Fruit fly (Drosophila melanogaster): Measurements from ENCODE around the gene Dbp80.

Dbp80 gene

DNA sequence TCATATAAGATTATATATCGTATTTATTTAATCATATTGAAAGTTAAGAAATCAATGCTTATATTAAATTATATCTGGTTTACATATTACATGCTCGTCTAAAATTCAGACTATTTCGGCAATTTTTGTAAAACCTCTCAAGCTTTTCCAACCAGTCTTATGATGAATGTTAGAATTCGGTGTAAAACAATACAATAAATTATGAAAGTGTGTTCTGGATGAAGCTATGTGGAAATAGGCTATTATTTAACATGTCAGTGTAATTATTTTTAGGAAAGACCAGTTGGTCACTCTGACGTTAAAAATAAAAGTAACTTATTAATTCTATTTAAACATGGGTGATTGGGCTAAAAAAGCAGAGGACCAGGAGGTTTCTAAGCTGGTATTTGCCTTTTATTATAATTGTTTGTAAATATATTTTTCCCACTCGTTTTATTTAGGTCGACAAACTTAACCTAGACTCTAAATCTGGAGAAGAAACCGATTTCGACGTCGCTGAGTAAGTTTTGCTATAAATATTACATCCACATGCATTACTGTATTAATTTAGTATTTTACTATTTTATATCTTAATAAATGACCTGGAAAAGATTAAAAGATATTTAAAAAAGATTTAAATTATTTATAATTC is at the start of gene Dbp80:
TSS of gene Dbp80 (plus strand) at position 276 of the 631 bp plus-strand sequence.
- TF ChIP-seq CG7101 (tag; optimal IDR thresholded peaks at IDR 0.05) (no peak), CG5204 (GFP tag; optimal IDR thresholded peaks at IDR 0.05) (peak; percentile 32)

DNA sequence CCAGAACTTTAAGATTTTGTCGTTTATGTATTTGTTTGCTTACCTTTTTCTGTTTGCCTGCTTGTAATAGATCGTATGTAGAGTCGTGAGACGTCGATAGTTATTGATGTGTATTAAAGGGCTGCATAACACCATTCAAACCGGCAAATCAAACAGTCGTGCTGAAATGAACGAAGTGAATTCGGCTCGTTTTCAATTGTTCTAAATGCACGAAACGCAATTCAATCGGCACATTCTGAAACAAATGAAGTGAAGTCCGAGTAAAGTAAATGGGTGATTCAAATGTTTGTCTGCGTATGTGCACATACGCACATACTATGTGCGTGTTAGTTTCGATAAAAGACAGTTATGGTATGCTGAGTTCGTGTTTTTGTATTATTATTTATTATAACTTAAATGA is 17.1 kb upstream of the Dbp80 start:
- TF ChIP-seq CG12768 (GFP tag; optimal IDR thresholded peaks at IDR 0.05) (no peak), Hr96 (GFP tag; optimal IDR thresholded peaks at IDR 0.05) (no peak), toe (GFP tag; optimal IDR thresholded peaks at IDR 0.05) (no peak), Crg-1 (GFP tag; optimal IDR thresholded peaks at IDR 0.05) (no peak), cnc (optimal IDR thresholded peaks at IDR 0.05) (no peak), Mnt (GFP tag; optimal IDR thresholded peaks at IDR 0.05) (no peak), CG33017 (tag; optimal IDR thresholded peaks at IDR 0.05) (no peak), cic (GFP tag; optimal IDR thresholded peaks at IDR 0.05) (no peak), pad (GFP tag; optimal IDR thresholded peaks at IDR 0.05) (no peak), CG1620 (GFP tag; optimal IDR thresholded peaks at IDR 0.05) (no peak)

DNA sequence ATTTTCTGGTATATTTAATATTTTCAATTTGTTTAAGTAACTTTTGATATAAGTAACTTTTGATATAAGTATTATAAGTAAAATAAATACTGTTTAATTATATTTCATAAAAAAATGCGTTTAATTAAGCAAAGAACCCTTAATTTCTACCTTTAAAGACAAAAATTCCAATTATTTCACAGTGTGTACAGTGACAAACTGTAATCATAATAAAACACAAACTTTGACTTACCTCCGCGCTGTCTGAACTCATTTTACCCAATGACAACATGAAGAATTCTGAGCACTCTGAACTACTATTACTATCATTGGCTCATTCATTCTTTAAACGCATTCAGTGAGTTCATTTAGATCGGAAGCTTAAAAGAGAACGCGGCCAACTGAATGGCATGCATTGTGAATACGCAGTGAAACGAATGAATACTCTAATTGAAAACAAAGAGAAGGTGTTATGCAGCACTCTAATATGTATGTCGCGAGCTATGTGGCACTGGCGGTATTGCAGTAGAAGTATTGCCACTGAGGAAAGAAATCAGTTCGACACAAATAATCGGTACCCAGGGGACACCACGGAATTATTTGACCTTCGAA is 14.7 kb upstream of the Dbp80 start:
- TF ChIP-seq ovo (GFP tag; optimal IDR thresholded peaks at IDR 0.05) (no peak), Hr96 (GFP tag; optimal IDR thresholded peaks at IDR 0.05) (no peak), kay (GFP tag; ENCODE audit: borderline replicate concordance) (no peak), cnc (optimal IDR thresholded peaks at IDR 0.05) (no peak), Clk (GFP tag; optimal IDR thresholded peaks at IDR 0.05) (no peak), Mnt (GFP tag; optimal IDR thresholded peaks at IDR 0.05) (no peak), pad (GFP tag; optimal IDR thresholded peaks at IDR 0.05) (no peak), CG11617 (GFP tag; optimal IDR thresholded peaks at IDR 0.05) (no peak), CG5204 (GFP tag; optimal IDR thresholded peaks at IDR 0.05) (no peak)

DNA sequence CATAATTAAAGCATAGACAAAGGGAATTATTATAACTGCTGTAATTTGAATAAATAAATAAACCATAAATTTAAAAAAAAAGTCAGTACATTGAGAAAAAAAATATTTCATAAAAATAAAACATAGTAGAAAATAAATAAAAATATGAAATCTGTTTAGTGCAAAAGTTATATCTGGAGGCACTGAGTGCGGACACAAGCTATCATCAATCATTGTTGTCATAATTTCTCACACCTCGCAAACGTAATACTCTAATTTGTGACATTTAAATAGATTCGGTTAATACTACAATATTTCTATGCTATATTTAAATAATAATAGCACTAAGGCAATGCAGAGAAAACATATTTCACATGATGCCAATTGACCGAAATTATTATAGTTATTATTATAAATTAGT is 13.5 kb upstream of the Dbp80 start:
- no peak for TF ChIP-seq cic (GFP tag; optimal IDR thresholded peaks at IDR 0.05)
- no peak for TF ChIP-seq tj (GFP tag; optimal IDR thresholded peaks at IDR 0.05)
- TF ChIP-seq CG33017 (tag; optimal IDR thresholded peaks at IDR 0.05), result no peak
- TF ChIP-seq CG14711 (tag; optimal IDR thresholded peaks at IDR 0.05), result no peak
- TF ChIP-seq CG12768 (GFP tag; optimal IDR thresholded peaks at IDR 0.05), result no peak
- TF ChIP-seq Clk (GFP tag; optimal IDR thresholded peaks at IDR 0.05), result no peak
- TF ChIP-seq Crg-1 (GFP tag; optimal IDR thresholded peaks at IDR 0.05), result no peak
- TF ChIP-seq Mnt (GFP tag; optimal IDR thresholded peaks at IDR 0.05), result no peak
- no peak for TF ChIP-seq pad (GFP tag; optimal IDR thresholded peaks at IDR 0.05)
- TF ChIP-seq bab1 (GFP tag; optimal IDR thresholded peaks at IDR 0.05), result no peak
- no peak for TF ChIP-seq kay (GFP tag; ENCODE audit: borderline replicate concordance)
- TF ChIP-seq ovo (GFP tag; optimal IDR thresholded peaks at IDR 0.05), result no peak
- no peak for TF ChIP-seq Hr96 (GFP tag; optimal IDR thresholded peaks at IDR 0.05)
- TF ChIP-seq CG11617 (GFP tag; optimal IDR thresholded peaks at IDR 0.05), result no peak
- TF ChIP-seq CG5204 (GFP tag; optimal IDR thresholded peaks at IDR 0.05), result no peak

DNA sequence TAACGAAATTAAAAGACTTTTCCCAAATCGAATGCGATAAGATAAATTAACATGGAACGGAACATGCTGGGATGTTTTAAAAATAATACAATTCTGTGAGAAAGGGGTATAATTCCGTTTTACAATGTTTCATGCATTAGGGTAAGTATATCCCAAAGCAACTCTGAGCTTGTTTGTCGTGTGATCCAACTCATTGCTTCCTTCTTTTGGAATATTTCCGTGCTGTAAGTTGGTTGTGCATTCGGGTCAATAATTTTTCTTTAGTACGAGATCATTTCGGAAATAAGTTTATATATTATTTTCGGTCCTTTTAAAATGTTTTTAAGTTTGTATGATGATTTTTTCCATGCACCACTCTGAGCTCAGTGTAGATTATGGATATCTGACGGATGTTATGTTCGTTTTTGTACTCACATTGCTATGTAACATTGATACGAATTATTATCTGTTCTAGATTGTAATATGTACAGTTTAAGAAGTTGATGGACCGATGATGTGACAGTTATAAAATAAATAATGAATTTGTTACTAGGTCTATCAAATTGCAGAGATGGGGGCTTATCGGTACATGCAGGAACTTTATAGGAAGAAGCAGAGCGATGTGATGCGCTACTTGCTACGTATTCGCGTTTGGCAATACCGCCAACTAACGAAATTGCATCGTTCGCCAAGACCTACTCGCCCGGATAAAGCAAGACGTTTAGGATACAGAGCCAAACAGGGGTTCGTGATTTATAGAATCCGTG is 11.9 kb upstream of the Dbp80 start, which contains the start of gene RpL15:
TSS of gene RpL15 (plus strand) at position 196 of the 746 bp plus-strand sequence.
- TF ChIP-seq CG1620 (GFP tag; optimal IDR thresholded peaks at IDR 0.05) (peak; percentile 11), Clk (GFP tag; optimal IDR thresholded peaks at IDR 0.05) (no peak), pad (GFP tag; optimal IDR thresholded peaks at IDR 0.05) (no peak), CG33017 (tag; optimal IDR thresholded peaks at IDR 0.05) (no peak), CG5204 (GFP tag; optimal IDR thresholded peaks at IDR 0.05) (peak; percentile 37), toe (GFP tag; optimal IDR thresholded peaks at IDR 0.05) (no peak), cic (GFP tag; optimal IDR thresholded peaks at IDR 0.05) (no peak), tj (GFP tag; optimal IDR thresholded peaks at IDR 0.05) (no peak), kay (GFP tag; ENCODE audit: borderline replicate concordance) (peak; percentile 85), CG11617 (GFP tag; optimal IDR thresholded peaks at IDR 0.05) (no peak), CG7101 (tag; optimal IDR thresholded peaks at IDR 0.05) (peak; percentile 32), CG12768 (GFP tag; optimal IDR thresholded peaks at IDR 0.05) (no peak), Hr96 (GFP tag; optimal IDR thresholded peaks at IDR 0.05) (peak; percentile 7), ovo (GFP tag; optimal IDR thresholded peaks at IDR 0.05) (no peak), Crg-1 (GFP tag; optimal IDR thresholded peaks at IDR 0.05) (peak; percentile 11), CG7045 (GFP tag; optimal IDR thresholded peaks at IDR 0.05) (no peak), CG14711 (tag; optimal IDR thresholded peaks at IDR 0.05) (peak; percentile 8), cnc (optimal IDR thresholded peaks at IDR 0.05) (no peak), Mnt (GFP tag; optimal IDR thresholded peaks at IDR 0.05) (peak; percentile 11), bab1 (GFP tag; optimal IDR thresholded peaks at IDR 0.05) (peak; percentile 72)

DNA sequence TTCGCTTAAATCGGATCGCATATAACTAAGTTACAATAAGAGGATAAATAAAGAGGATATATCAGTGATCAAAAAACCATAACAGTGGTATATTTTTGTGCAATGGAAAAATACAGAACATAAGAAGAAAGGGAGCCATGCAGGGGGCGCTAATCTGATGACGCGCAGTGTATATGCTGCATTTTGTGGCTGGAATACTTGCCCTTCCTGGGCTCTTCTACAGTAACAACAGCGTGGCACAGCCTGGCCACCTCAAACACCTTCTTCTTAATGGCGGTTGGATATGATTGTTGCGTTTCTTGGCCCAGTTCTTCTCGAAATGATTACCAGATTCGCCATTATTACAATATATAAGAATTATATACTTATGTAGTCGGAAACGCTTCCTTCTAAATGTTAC is 79.6 kb downstream of the Dbp80 start:
- TF ChIP-seq Clk (GFP tag; optimal IDR thresholded peaks at IDR 0.05) (no peak), pad (GFP tag; optimal IDR thresholded peaks at IDR 0.05) (no peak), CG11617 (GFP tag; optimal IDR thresholded peaks at IDR 0.05) (no peak), CG5204 (GFP tag; optimal IDR thresholded peaks at IDR 0.05) (no peak), cnc (optimal IDR thresholded peaks at IDR 0.05) (no peak), bab1 (GFP tag; optimal IDR thresholded peaks at IDR 0.05) (no peak), CG7045 (GFP tag; optimal IDR thresholded peaks at IDR 0.05) (no peak), ovo (GFP tag; optimal IDR thresholded peaks at IDR 0.05) (no peak), Mnt (GFP tag; optimal IDR thresholded peaks at IDR 0.05) (no peak)
